Worm (Caenorhabditis elegans) whole organism, midembryonic: ENCODE data around the gene nap-1.
"Not testable (repeated sequence)": the region's sequence is repeated elsewhere in the genome, so short reads cannot be mapped to it uniquely, and the experiment has no call there.

Experiments
- T22C8.4 ChIP-seq: fragments of 200-800 bp; sonication (Bioruptor generic); IDR thresholded peaks from 2 replicates; pipeline ENCODE4 v1.3.6; 2022; ENCODE audit warnings: missing genetic modification characterization, missing compliant biosample characterization
- cog-1 ChIP-seq: sonication (generic microtip); optimal IDR thresholded peaks from 2 replicates; lab custom pipeline; 2016; ENCODE audit warnings: missing genetic modification characterization, missing compliant biosample characterization
- flt-1 ChIP-seq: fragments of 200-800 bp; sonication (Bioruptor generic); IDR thresholded peaks from 2 replicates; pipeline ENCODE4 v1.3.6; 2022; ENCODE audit warnings: missing genetic modification characterization, missing compliant biosample characterization
- klf-2 ChIP-seq: fragments of 200-800 bp; sonication (Bioruptor generic); conservative IDR thresholded peaks from 2 replicates; pipeline ENCODE4 v1.3.6; 2022; ENCODE audit warnings: missing genetic modification reagents, missing genetic modification characterization, missing compliant biosample characterization
- med-1 ChIP-seq: sonication (generic microtip); optimal IDR thresholded peaks from 2 replicates; lab custom pipeline; 2017; ENCODE audit warnings: missing genetic modification characterization, mild to moderate bottlenecking, missing compliant biosample characterization, antibody characterized with exemption, missing genetic modification reagents; ENCODE audit not compliant: insufficient read depth
- ref-1 ChIP-seq: fragments of 200-800 bp; sonication (Bioruptor generic); conservative IDR thresholded peaks from 2 replicates; pipeline ENCODE4 v1.3.6; 2022; ENCODE audit warnings: missing genetic modification reagents, missing genetic modification characterization, missing compliant biosample characterization
- tab-1 ChIP-seq: fragments of 200-800 bp; sonication (Bioruptor generic); IDR thresholded peaks from 2 replicates; pipeline ENCODE4 v1.3.6; 2022; ENCODE audit warnings: missing genetic modification characterization, missing compliant biosample characterization
- ztf-23 ChIP-seq: fragments of 200-800 bp; sonication (Bioruptor generic); IDR thresholded peaks from 2 replicates; pipeline ENCODE4 v1.3.6; 2022; ENCODE audit warnings: missing genetic modification reagents, missing genetic modification characterization, missing compliant biosample characterization
- ztf-29 ChIP-seq: fragments of 200-800 bp; sonication (Bioruptor generic); IDR thresholded peaks from 2 replicates; pipeline ENCODE4 v1.3.6; 2022; ENCODE audit warnings: missing genetic modification reagents, missing genetic modification characterization, missing compliant biosample characterization

nap-1 gene

ce11 chrIV:8367887-8368286, 11.2 kb downstream of the nap-1 start:
- TF ChIP-seq ref-1 (GFP tag; lab: Robert Waterston, UW) = no peak
- TF ChIP-seq cog-1 = no peak
- no peak for TF ChIP-seq klf-2 (GFP tag; lab: Robert Waterston, UW)

- TF ChIP-seq ztf-29 (no peak), klf-2 (GFP tag; lab: Robert Waterston, UW) (no peak), med-1 (GFP tag; lab: Kevin White, UChicago) (no peak), flt-1 (no peak), ref-1 (GFP tag; lab: Robert Waterston, UW) (no peak), ztf-23 (no peak), cog-1 (no peak), T22C8.4 (GFP tag; lab: Robert Waterston, UW) (no peak), tab-1 (no peak)
These were observed 12.8 kb downstream of the nap-1 start, which contains the start of gene aagr-1 for ce11 chrIV:8366295-8366694. Gene aagr-1, plus strand, starts transcription at chrIV:8366521.

ce11 chrIV:8363163-8363562, 16.0 kb downstream of the nap-1 start, which contains the start of gene D2096.12:
Gene D2096.12, plus strand, starts transcription at chrIV:8363463.
- no peak for TF ChIP-seq ztf-29
- no peak for TF ChIP-seq tab-1
- no peak for TF ChIP-seq klf-2 (GFP tag; lab: Robert Waterston, UW)
- TF ChIP-seq flt-1 = no peak
- no peak for TF ChIP-seq cog-1
- TF ChIP-seq ztf-23 = no peak
- TF ChIP-seq T22C8.4 (GFP tag; lab: Robert Waterston, UW) = no peak
- no peak for TF ChIP-seq med-1 (GFP tag; lab: Kevin White, UChicago)
- no peak for TF ChIP-seq ref-1 (GFP tag; lab: Robert Waterston, UW)

ce11 chrIV:8360817-8361216, 18.3 kb downstream of the nap-1 start, which contains the start of gene sqv-1:
Gene sqv-1, plus strand, starts transcription at chrIV:8361117.
- TF ChIP-seq klf-2 (GFP tag; lab: Robert Waterston, UW) = no peak
- TF ChIP-seq med-1 (GFP tag; lab: Kevin White, UChicago) = no peak
- no peak for TF ChIP-seq ref-1 (GFP tag; lab: Robert Waterston, UW)
- no peak for TF ChIP-seq cog-1
- no peak for TF ChIP-seq ztf-29
- TF ChIP-seq T22C8.4 (GFP tag; lab: Robert Waterston, UW) = no peak
- no peak for TF ChIP-seq flt-1
- TF ChIP-seq ztf-23 = no peak
- TF ChIP-seq tab-1 = no peak

- TF ChIP-seq med-1 (GFP tag; lab: Kevin White, UChicago) (no peak), cog-1 (no peak), tab-1 (no peak), ztf-29 (no peak), klf-2 (GFP tag; lab: Robert Waterston, UW) (no peak), flt-1 (no peak), T22C8.4 (GFP tag; lab: Robert Waterston, UW) (no peak), ztf-23 (no peak), ref-1 (GFP tag; lab: Robert Waterston, UW) (no peak)
These were observed 19.3 kb downstream of the nap-1 start, which contains the start of gene D2096.5 for ce11 chrIV:8359716-8360407. Gene D2096.5, minus strand, starts transcription at chrIV:8359766.

ce11 chrIV:8358492-8358891, 20.6 kb downstream of the nap-1 start, which contains the start of gene D2096.13:
Gene D2096.13, minus strand, starts transcription at chrIV:8358592.
- no peak for TF ChIP-seq med-1 (GFP tag; lab: Kevin White, UChicago)
- no peak for TF ChIP-seq flt-1
- TF ChIP-seq ref-1 (GFP tag; lab: Robert Waterston, UW) = no peak
- no peak for TF ChIP-seq ztf-23
- no peak for TF ChIP-seq T22C8.4 (GFP tag; lab: Robert Waterston, UW)
- TF ChIP-seq ztf-29 = no peak
- TF ChIP-seq klf-2 (GFP tag; lab: Robert Waterston, UW) = no peak
- TF ChIP-seq tab-1 = no peak
- no peak for TF ChIP-seq cog-1

- TF ChIP-seq cog-1 (no peak), klf-2 (GFP tag; lab: Robert Waterston, UW) (no peak), med-1 (GFP tag; lab: Kevin White, UChicago) (no peak), ref-1 (GFP tag; lab: Robert Waterston, UW) (no peak), ztf-23 (no peak), ztf-29 (no peak), flt-1 (no peak), tab-1 (no peak), T22C8.4 (GFP tag; lab: Robert Waterston, UW) (no peak)
These were observed 21.8 kb downstream of the nap-1 start for ce11 chrIV:8357299-8357698.

ce11 chrIV:8355592-8355991, 23.5 kb downstream of the nap-1 start, which contains the start of the genes F17E9.2 and col-116:
Gene F17E9.2, plus strand, starts transcription at chrIV:8355892.
Gene col-116, plus strand, starts transcription at chrIV:8355906.
- TF ChIP-seq klf-2 (GFP tag; lab: Robert Waterston, UW) = no peak
- TF ChIP-seq flt-1 = no peak
- TF ChIP-seq ref-1 (GFP tag; lab: Robert Waterston, UW) = no peak
- no peak for TF ChIP-seq tab-1
- TF ChIP-seq ztf-23 = no peak
- TF ChIP-seq T22C8.4 (GFP tag; lab: Robert Waterston, UW) = no peak
- TF ChIP-seq cog-1 = no peak
- TF ChIP-seq ztf-29 = no peak
- no peak for TF ChIP-seq med-1 (GFP tag; lab: Kevin White, UChicago)

- TF ChIP-seq med-1 (GFP tag; lab: Kevin White, UChicago) (no peak), T22C8.4 (GFP tag; lab: Robert Waterston, UW) (no peak), tab-1 (no peak), cog-1 (no peak), ztf-29 (no peak), ref-1 (GFP tag; lab: Robert Waterston, UW) (no peak), klf-2 (GFP tag; lab: Robert Waterston, UW) (no peak), ztf-23 (no peak), flt-1 (no peak)
These were observed 24.5 kb downstream of the nap-1 start, which contains the start of gene F17E9.3 for ce11 chrIV:8354572-8354971. Gene F17E9.3, plus strand, starts transcription at chrIV:8354872.

- TF ChIP-seq klf-2 (GFP tag; lab: Robert Waterston, UW); cog-1; ztf-23: not testable (repeated sequence)
These were observed 27.1 kb downstream of the nap-1 start, which contains the start of gene F17E9.16 for ce11 chrIV:8352036-8352435. Gene F17E9.16, plus strand, starts transcription at chrIV:8352336.
